Worm (Caenorhabditis elegans) whole organism, mixed stage, embryonic: ENCODE data around the gene srw-119.

Experiments used
- M03D4.4 ChIP-seq: sonication (generic microtip); optimal IDR thresholded peaks from 2 replicates; lab custom pipeline; 2017; ENCODE audit warnings: mild to moderate bottlenecking, missing genetic modification characterization, missing compliant biosample characterization
- blmp-1 ChIP-seq: fragments of 150-350 bp; optimal IDR thresholded peaks from 2 replicates; lab custom pipeline; 2014; ENCODE audit warnings: missing biosample characterization, missing genetic modification characterization
- ceh-39 ChIP-seq: fragments of 150-350 bp; optimal IDR thresholded peaks from 2 replicates; lab custom pipeline; 2014; ENCODE audit warnings: missing biosample characterization, missing genetic modification characterization
- ceh-43 ChIP-seq: fragments of 200-800 bp; sonication (Bioruptor generic); optimal IDR thresholded peaks from 2 replicates; lab custom pipeline; 2018; ENCODE audit warnings: mild to moderate bottlenecking, missing genetic modification characterization, moderate library complexity, missing compliant biosample characterization
- ceh-83 ChIP-seq: fragments of 200-800 bp; sonication (Bioruptor generic); optimal IDR thresholded peaks from 2 replicates; lab custom pipeline; 2018; ENCODE audit warnings: mild to moderate bottlenecking, missing genetic modification characterization, missing compliant biosample characterization
- ces-1 ChIP-seq: fragments of 150-350 bp; optimal IDR thresholded peaks from 2 replicates; lab custom pipeline; 2014; ENCODE audit warnings: missing biosample characterization, missing genetic modification reagents, missing genetic modification characterization
- cnd-1 ChIP-seq: fragments of 200-800 bp; sonication (Bioruptor generic); optimal IDR thresholded peaks from 2 replicates; lab custom pipeline; 2018; ENCODE audit warnings: mild to moderate bottlenecking, missing genetic modification characterization, missing compliant biosample characterization
- drap-1 ChIP-seq: fragments of 200-800 bp; sonication (Bioruptor generic); optimal IDR thresholded peaks from 3 replicates; lab custom pipeline; 2018; ENCODE audit warnings: mild to moderate bottlenecking, missing genetic modification characterization, missing compliant biosample characterization
- elt-1 ChIP-seq: sonication (generic microtip); optimal IDR thresholded peaks from 2 replicates; lab custom pipeline; 2017; ENCODE audit warnings: missing genetic modification characterization, mild to moderate bottlenecking, missing compliant biosample characterization, antibody characterized with exemption, moderate library complexity, borderline replicate concordance; ENCODE audit not compliant: insufficient read depth
- elt-3 ChIP-seq: fragments of 150-350 bp; optimal IDR thresholded peaks from 2 replicates; lab custom pipeline; 2014; ENCODE audit warnings: missing biosample characterization, missing genetic modification characterization
- flh-1 ChIP-seq: fragments of 200-800 bp; sonication (Bioruptor generic); optimal IDR thresholded peaks from 2 replicates; lab custom pipeline; 2018; ENCODE audit warnings: mild to moderate bottlenecking, missing genetic modification characterization, moderate library complexity, missing compliant biosample characterization
- ham-2 ChIP-seq: fragments of 200-800 bp; sonication (Bioruptor generic); optimal IDR thresholded peaks from 2 replicates; lab custom pipeline; 2018; ENCODE audit warnings: mild to moderate bottlenecking, missing genetic modification characterization, missing compliant biosample characterization
- hlh-1 ChIP-seq: fragments of 150-350 bp; optimal IDR thresholded peaks from 2 replicates; lab custom pipeline; 2014; ENCODE audit warnings: missing biosample characterization, missing genetic modification reagents, missing genetic modification characterization
- lin-32 ChIP-seq: fragments of 200-800 bp; sonication (Bioruptor generic); optimal IDR thresholded peaks from 2 replicates; lab custom pipeline; 2018; ENCODE audit warnings: mild to moderate bottlenecking, missing genetic modification characterization, missing compliant biosample characterization
- lsy-2 ChIP-seq: fragments of 150-350 bp; optimal IDR thresholded peaks from 2 replicates; lab custom pipeline; 2014; ENCODE audit warnings: missing biosample characterization, missing genetic modification characterization
- mab-5 ChIP-seq: fragments of 150-350 bp; optimal IDR thresholded peaks from 2 replicates; lab custom pipeline; 2014; ENCODE audit warnings: missing biosample characterization, missing genetic modification characterization
- mep-1 ChIP-seq: fragments of 150-350 bp; optimal IDR thresholded peaks from 2 replicates; lab custom pipeline; 2017; ENCODE audit warnings: missing biosample characterization, missing genetic modification reagents, missing genetic modification characterization, inconsistent platforms
- mls-2 ChIP-seq: sonication (generic microtip); optimal IDR thresholded peaks from 2 replicates; lab custom pipeline; 2016; ENCODE audit warnings: mild to moderate bottlenecking, missing genetic modification characterization, moderate library complexity, missing compliant biosample characterization
- nhr-12 ChIP-seq: fragments of 150-350 bp; optimal IDR thresholded peaks from 2 replicates; lab custom pipeline; 2014; ENCODE audit warnings: missing biosample characterization, missing genetic modification characterization
- nhr-2 ChIP-seq: fragments of 150-350 bp; optimal IDR thresholded peaks from 2 replicates; lab custom pipeline; 2014; ENCODE audit warnings: missing biosample characterization, missing genetic modification characterization
- nhr-76 ChIP-seq: sonication (generic microtip); optimal IDR thresholded peaks from 2 replicates; lab custom pipeline; 2017; ENCODE audit warnings: missing biosample characterization, missing genetic modification characterization
- pha-4 ChIP-seq: fragments of 150-350 bp; optimal IDR thresholded peaks from 2 replicates; lab custom pipeline; 2018; ENCODE audit warnings: missing biosample characterization, missing genetic modification reagents, missing genetic modification characterization
- sem-2 ChIP-seq: fragments of 200-800 bp; sonication (Bioruptor generic); optimal IDR thresholded peaks from 2 replicates; lab custom pipeline; 2018; ENCODE audit warnings: mild to moderate bottlenecking, missing genetic modification characterization, missing compliant biosample characterization
- snpc-4 ChIP-seq: fragments of 150-350 bp; optimal IDR thresholded peaks from 2 replicates; lab custom pipeline; 2014; ENCODE audit warnings: missing biosample characterization, missing genetic modification characterization
- sptf-1 ChIP-seq: sonication (generic microtip); optimal IDR thresholded peaks from 2 replicates; lab custom pipeline; 2017; ENCODE audit warnings: mild to moderate bottlenecking, missing genetic modification characterization, moderate library complexity, missing compliant biosample characterization
- tbx-8 ChIP-seq: fragments of 200-800 bp; sonication (Bioruptor generic); optimal IDR thresholded peaks from 2 replicates; lab custom pipeline; 2018; ENCODE audit warnings: mild to moderate bottlenecking, missing genetic modification characterization, moderate library complexity, missing compliant biosample characterization
- unc-120 ChIP-seq: sonication (generic microtip); optimal IDR thresholded peaks from 2 replicates; lab custom pipeline; 2017; ENCODE audit warnings: missing genetic modification characterization, missing compliant biosample characterization; ENCODE audit not compliant: poor library complexity, severe bottlenecking
- unc-39 ChIP-seq: fragments of 150-350 bp; optimal IDR thresholded peaks from 2 replicates; lab custom pipeline; 2014; ENCODE audit warnings: missing biosample characterization, missing genetic modification characterization
- unc-62 ChIP-seq: fragments of 150-350 bp; optimal IDR thresholded peaks from 2 replicates; lab custom pipeline; 2014; ENCODE audit warnings: missing biosample characterization, missing genetic modification reagents, missing genetic modification characterization
- zip-8 ChIP-seq: fragments of 150-350 bp; optimal IDR thresholded peaks from 2 replicates; lab custom pipeline; 2014; ENCODE audit warnings: missing biosample characterization, missing genetic modification characterization

Gene srw-119

ce11 chrV:3034236-3034635 is 34.6 kb upstream of the srw-119 start, which contains the start of gene srw-8:
Gene srw-8, minus strand, starts transcription at chrV:3034336.
- no peak for TF ChIP-seq unc-39 (tag; lab: Kevin White, UChicago)
- TF ChIP-seq elt-3 (tag; lab: Kevin White, UChicago), result no peak
- no peak for TF ChIP-seq mep-1 (tag; lab: Kevin White, UChicago)

ce11 chrV:3032343-3032742 is 32.7 kb upstream of the srw-119 start, which contains the start of gene irld-38:
Gene irld-38, minus strand, starts transcription at chrV:3032443.
- no peak for TF ChIP-seq blmp-1
- no peak for TF ChIP-seq zip-8
- TF ChIP-seq hlh-1 (tag; lab: Kevin White, UChicago), result no peak
- no peak for TF ChIP-seq lin-32
- no peak for TF ChIP-seq lsy-2
- no peak for TF ChIP-seq mep-1 (tag; lab: Kevin White, UChicago)
- TF ChIP-seq mls-2, result no peak
- TF ChIP-seq nhr-2 (tag; lab: Kevin White, UChicago), result no peak
- TF ChIP-seq tbx-8 (GFP tag; lab: Kevin White, UChicago), result no peak
- TF ChIP-seq snpc-4 (tag; lab: Kevin White, UChicago), result no peak
- TF ChIP-seq, all 35 proteins: peak for 0

ce11 chrV:3028205-3028604 is 28.6 kb upstream of the srw-119 start, which contains the start of gene asp-7:
Gene asp-7, plus strand, starts transcription at chrV:3028285.
- TF ChIP-seq drap-1 (no peak), lin-32 (no peak), ces-1 (GFP tag; lab: Kevin White, UChicago) (no peak), flh-1 (GFP tag; lab: Kevin White, UChicago) (no peak), pha-4 (tag; lab: Kevin White, UChicago) (no peak), ham-2 (GFP tag; lab: Kevin White, UChicago) (no peak), tbx-8 (GFP tag; lab: Kevin White, UChicago) (no peak), elt-1 (tag; lab: Kevin White, UChicago) (no peak), lsy-2 (no peak), mab-5 (tag; lab: Kevin White, UChicago) (no peak), nhr-76 (tag; lab: Kevin White, UChicago) (no peak), unc-62 (GFP tag; lab: Kevin White, UChicago) (no peak), unc-120 (no peak), ceh-43 (GFP tag; lab: Kevin White, UChicago) (no peak), sem-2 (GFP tag; lab: Kevin White, UChicago) (no peak), elt-3 (tag; lab: Kevin White, UChicago) (no peak), zip-8 (no peak)

- TF ChIP-seq elt-3 (tag; lab: Kevin White, UChicago) (no peak), sptf-1 (tag; lab: Kevin White, UChicago) (no peak)
- TF ChIP-seq, all 35 proteins: peak for 0
These were observed 24.6 kb upstream of the srw-119 start, which contains the start of gene asp-8 for ce11 chrV:3024274-3024673. Gene asp-8, plus strand, starts transcription at chrV:3024549.

ce11 chrV:3021306-3021705 is 21.7 kb upstream of the srw-119 start, which contains the start of gene irld-12:
Gene irld-12, minus strand, starts transcription at chrV:3021406.
- TF ChIP-seq nhr-2 (tag; lab: Kevin White, UChicago) (no peak), elt-1 (tag; lab: Kevin White, UChicago) (no peak), zip-8 (no peak), unc-120 (no peak), ham-2 (GFP tag; lab: Kevin White, UChicago) (no peak), sem-2 (GFP tag; lab: Kevin White, UChicago) (no peak), M03D4.4 (tag; lab: Kevin White, UChicago) (no peak), unc-39 (tag; lab: Kevin White, UChicago) (no peak), ceh-83 (GFP tag; lab: Kevin White, UChicago) (no peak), elt-3 (tag; lab: Kevin White, UChicago) (no peak), drap-1 (no peak), nhr-12 (tag; lab: Kevin White, UChicago) (no peak), sptf-1 (tag; lab: Kevin White, UChicago) (no peak), cnd-1 (no peak), ces-1 (GFP tag; lab: Kevin White, UChicago) (no peak), mab-5 (tag; lab: Kevin White, UChicago) (no peak), ceh-39 (no peak), nhr-76 (tag; lab: Kevin White, UChicago) (no peak), mep-1 (tag; lab: Kevin White, UChicago) (no peak), unc-62 (GFP tag; lab: Kevin White, UChicago) (no peak)
